Worm (Caenorhabditis elegans): ENCODE results near the gene Y51H4A.23.
"Not testable (repeated sequence)": the region's sequence is repeated elsewhere in the genome, so short reads cannot be mapped to it uniquely, and the experiment has no call there.

Y51H4A.23 gene

DNA sequence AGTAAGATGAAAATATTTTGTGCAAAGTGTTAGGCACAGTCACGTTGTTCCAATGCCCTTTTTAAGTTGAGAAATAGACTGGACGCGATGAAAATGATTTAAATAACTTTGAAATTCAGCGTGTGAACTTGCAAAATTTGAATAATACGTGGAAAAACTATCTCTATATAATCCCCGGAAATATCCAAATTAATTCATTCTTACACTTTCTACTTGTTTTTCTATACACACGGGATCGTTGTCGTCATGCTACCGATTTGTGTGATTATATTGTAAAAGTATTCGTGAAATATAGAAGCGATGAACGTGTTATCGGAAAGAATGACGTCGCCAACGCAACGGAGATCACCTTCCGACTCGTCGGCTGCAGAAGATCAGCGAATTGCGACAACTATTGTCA lies 20.8 kb downstream of the Y51H4A.23 start, which contains the start of gene Y43D4A.1:
Gene Y43D4A.1, plus strand, starts transcription at position 301 of the 400 bp plus-strand sequence.
- TF ChIP-seq ama-1 (optimal IDR thresholded peaks at IDR 0.05) (no peak), jun-1 (tag; optimal IDR thresholded peaks at IDR 0.05) (no peak), elt-2 (tag; optimal IDR thresholded peaks at IDR 0.05) (no peak), ztf-11 (tag; optimal IDR thresholded peaks at IDR 0.05) (no peak), zag-1 (tag; optimal IDR thresholded peaks at IDR 0.05) (no peak), unc-62 (GFP tag; optimal IDR thresholded peaks at IDR 0.05) (no peak), egl-5 (tag; optimal IDR thresholded peaks at IDR 0.05) (no peak), ZK546.5 (tag; optimal IDR thresholded peaks at IDR 0.05) (no peak), unc-39 (tag; optimal IDR thresholded peaks at IDR 0.05) (no peak), nhr-23 (tag; optimal IDR thresholded peaks at IDR 0.05) (no peak), lin-39 (tag; optimal IDR thresholded peaks at IDR 0.05) (no peak), lin-15B (tag; optimal IDR thresholded peaks at IDR 0.05) (no peak), fkh-2 (tag; optimal IDR thresholded peaks at IDR 0.05) (no peak), nhr-67 (tag; optimal IDR thresholded peaks at IDR 0.05) (no peak), ceh-28 (tag; optimal IDR thresholded peaks at IDR 0.05) (no peak), lsy-12 (tag; optimal IDR thresholded peaks at IDR 0.05) (no peak), eor-1 (tag; optimal IDR thresholded peaks at IDR 0.05) (no peak), ztf-4 (tag; optimal IDR thresholded peaks at IDR 0.05) (no peak)

DNA sequence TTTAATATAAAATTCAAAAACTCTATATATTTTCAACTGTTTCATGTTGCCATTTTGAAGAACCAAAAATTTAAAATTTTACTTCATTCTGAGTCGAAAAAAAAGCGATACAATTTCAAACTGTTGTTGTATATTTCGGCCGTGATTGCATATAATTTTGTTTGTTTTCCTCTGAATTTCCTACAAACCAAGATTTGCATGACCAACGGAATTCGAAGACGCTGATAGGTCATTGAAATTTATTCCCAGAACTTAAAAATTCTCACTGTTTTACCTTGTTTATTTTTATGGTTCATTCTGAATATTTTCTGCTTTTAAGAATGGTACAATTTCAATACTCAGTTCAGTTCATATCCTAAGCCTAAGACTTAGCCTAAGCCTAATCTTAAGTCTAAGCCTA lies 28.4 kb downstream of the Y51H4A.23 start:
- TF ChIP-seq zag-1 (tag; optimal IDR thresholded peaks at IDR 0.05) (no peak), lsy-12 (tag; optimal IDR thresholded peaks at IDR 0.05) (no peak), nhr-43 (tag; optimal IDR thresholded peaks at IDR 0.05; ENCODE audit: poor library complexity, severe bottlenecking) (no peak), lin-15B (tag; optimal IDR thresholded peaks at IDR 0.05) (no peak), R02D3.7 (tag; optimal IDR thresholded peaks at IDR 0.05) (no peak), lin-39 (tag; optimal IDR thresholded peaks at IDR 0.05) (no peak), ztf-11 (tag; optimal IDR thresholded peaks at IDR 0.05) (no peak), egl-27 (tag; optimal IDR thresholded peaks at IDR 0.05) (no peak), nhr-11 (tag; optimal IDR thresholded peaks at IDR 0.05) (no peak), eor-1 (tag; optimal IDR thresholded peaks at IDR 0.05) (no peak), pqm-1 (tag; optimal IDR thresholded peaks at IDR 0.05) (no peak), skn-1 (tag; optimal IDR thresholded peaks at IDR 0.05) (no peak), hmg-11 (tag; optimal IDR thresholded peaks at IDR 0.05) (no peak), daf-12 (tag; optimal IDR thresholded peaks at IDR 0.05) (no peak), elt-1 (tag; optimal IDR thresholded peaks at IDR 0.05) (no peak), mdl-1 (tag; optimal IDR thresholded peaks at IDR 0.05) (no peak), aly-2 (tag; optimal IDR thresholded peaks at IDR 0.05) (no peak), unc-62 (GFP tag; optimal IDR thresholded peaks at IDR 0.05) (no peak), fos-1 (tag; optimal IDR thresholded peaks at IDR 0.05) (no peak), nhr-237 (tag; optimal IDR thresholded peaks at IDR 0.05) (no peak)

DNA sequence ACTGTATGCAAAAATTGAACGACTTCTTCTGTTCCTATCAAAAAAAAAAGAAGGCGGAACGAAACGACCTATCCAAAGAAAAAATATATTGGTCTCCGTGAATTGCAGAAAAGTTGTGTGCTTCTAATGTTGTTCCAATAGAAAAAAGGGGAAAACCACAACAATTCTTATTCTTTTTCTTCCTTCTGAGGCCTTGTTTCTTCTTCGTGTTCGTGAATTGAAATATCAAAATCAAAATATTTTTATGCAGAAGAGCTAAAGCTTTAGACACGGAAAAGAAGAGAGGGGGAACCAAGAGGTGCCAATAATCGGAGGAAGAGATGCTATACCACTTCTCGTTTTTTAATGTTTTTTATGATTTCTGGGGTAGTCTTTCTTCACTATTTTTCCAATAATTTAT lies 33.1 kb downstream of the Y51H4A.23 start, which contains the start of gene Y43D4A.2:
Gene Y43D4A.2, minus strand, starts transcription at position 101 of the 400 bp plus-strand sequence.
- TF ChIP-seq ztf-4, R02D3.7, nhr-11 (tag; optimal IDR thresholded peaks at IDR 0.05): not testable (repeated sequence)
